Worm (Caenorhabditis elegans) whole organism, L2 larva: ENCODE measurements around the gene cng-2.

Source experiments
- R02D3.7 ChIP-seq: fragments of 150-350 bp; optimal IDR thresholded peaks from 2 replicates; lab custom pipeline; 2014; ENCODE audit warnings: missing biosample characterization, missing genetic modification characterization
- alr-1 ChIP-seq: fragments of 150-350 bp; optimal IDR thresholded peaks from 2 replicates; lab custom pipeline; 2014; ENCODE audit warnings: missing biosample characterization, missing genetic modification characterization
- ama-1 ChIP-seq: fragments of 150-350 bp; optimal IDR thresholded peaks from 2 replicates; lab custom pipeline; 2018; ENCODE audit warnings: inconsistent platforms
- elt-3 ChIP-seq: sonication (generic microtip); optimal IDR thresholded peaks from 2 replicates; lab custom pipeline; 2017; ENCODE audit warnings: missing biosample characterization, missing genetic modification characterization
- lin-13 ChIP-seq: fragments of 150-350 bp; optimal IDR thresholded peaks from 2 replicates; lab custom pipeline; 2014; ENCODE audit warnings: missing biosample characterization, missing genetic modification reagents, missing genetic modification characterization
- lin-39 ChIP-seq: fragments of 150-350 bp; optimal IDR thresholded peaks from 2 replicates; lab custom pipeline; 2014; ENCODE audit warnings: missing biosample characterization, missing genetic modification reagents, missing genetic modification characterization
- nhr-12 ChIP-seq: fragments of 150-350 bp; optimal IDR thresholded peaks from 2 replicates; lab custom pipeline; 2014; ENCODE audit warnings: missing biosample characterization, missing genetic modification characterization
- nhr-23 ChIP-seq: fragments of 150-350 bp; optimal IDR thresholded peaks from 2 replicates; lab custom pipeline; 2014; ENCODE audit warnings: missing biosample characterization, missing genetic modification reagents, missing genetic modification characterization
- sem-4 ChIP-seq: fragments of 150-350 bp; optimal IDR thresholded peaks from 2 replicates; lab custom pipeline; 2014; ENCODE audit warnings: missing biosample characterization, missing genetic modification reagents, missing genetic modification characterization
- zag-1 ChIP-seq: fragments of 150-350 bp; optimal IDR thresholded peaks from 2 replicates; lab custom pipeline; 2014; ENCODE audit warnings: missing biosample characterization, missing genetic modification characterization

DNA sequence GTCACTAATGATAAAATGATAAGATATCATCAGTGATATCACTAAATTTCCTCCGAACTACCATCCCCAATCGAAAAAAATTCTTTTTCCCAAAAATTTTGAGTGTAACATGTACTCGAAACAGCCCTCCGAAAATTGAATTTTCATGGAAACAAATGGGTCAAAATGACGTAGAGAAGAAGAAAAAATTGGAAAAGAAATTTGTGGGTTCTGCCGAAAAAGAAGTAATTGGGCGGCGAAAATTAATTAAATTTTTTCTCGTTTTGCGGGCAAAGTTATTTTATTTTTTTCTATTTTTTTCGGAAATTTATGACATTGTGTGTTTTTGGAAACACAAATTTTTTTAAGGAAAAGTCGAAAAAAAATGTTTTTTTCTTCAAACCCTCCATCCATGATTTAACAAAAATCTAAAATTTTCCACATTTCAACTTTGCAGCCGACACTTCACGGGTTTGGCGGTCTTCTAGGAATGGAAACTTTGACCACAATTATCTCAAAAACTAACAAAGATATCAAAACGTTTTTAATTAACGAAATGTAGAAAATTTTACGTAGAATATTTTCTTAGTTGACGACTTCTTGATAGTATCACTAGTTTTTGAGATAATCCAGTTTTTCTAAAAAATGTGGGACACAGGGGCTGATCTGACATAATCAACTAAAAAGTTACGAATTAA is 40.3 kb downstream of the cng-2 start:
- TF ChIP-seq sem-4 (tag; lab: Kevin White, UChicago): no peak
- no peak for TF ChIP-seq nhr-12
- no peak for TF ChIP-seq zag-1 (tag; lab: Kevin White, UChicago)
- no peak for TF ChIP-seq alr-1
- TF ChIP-seq elt-3 (tag; lab: Kevin White, UChicago): no peak
- TF ChIP-seq lin-13 (GFP tag; lab: Kevin White, UChicago): no peak
- TF ChIP-seq nhr-23: no peak
- no peak for TF ChIP-seq lin-39
- no peak for TF ChIP-seq ama-1
- no peak for TF ChIP-seq R02D3.7 (tag; lab: Kevin White, UChicago)
